Worm (Caenorhabditis elegans) whole organism, late embryonic: ENCODE results near the gene R12H7.4.

Experiments used
- C38D4.7 ChIP-seq: fragments of 200-800 bp; sonication (Bioruptor generic); optimal IDR thresholded peaks from 2 replicates; lab custom pipeline; 2018; ENCODE audit warnings: mild to moderate bottlenecking, missing genetic modification characterization, moderate library complexity, missing compliant biosample characterization
- F13H6.1 ChIP-seq: sonication (generic microtip); optimal IDR thresholded peaks from 2 replicates; lab custom pipeline; 2016; ENCODE audit warnings: missing genetic modification characterization, missing compliant biosample characterization
- ama-1 ChIP-seq: fragments of 150-350 bp; optimal IDR thresholded peaks from 2 replicates; lab custom pipeline; 2014
- ceh-18 ChIP-seq: sonication (generic microtip); optimal IDR thresholded peaks from 2 replicates; lab custom pipeline; 2016; ENCODE audit warnings: missing genetic modification characterization, missing compliant biosample characterization
- ceh-9 ChIP-seq: sonication (generic microtip); optimal IDR thresholded peaks from 2 replicates; lab custom pipeline; 2016; ENCODE audit warnings: mild to moderate bottlenecking, missing genetic modification characterization, inconsistent platforms, missing compliant biosample characterization
- dve-1 ChIP-seq: sonication (generic microtip); optimal IDR thresholded peaks from 2 replicates; lab custom pipeline; 2017; ENCODE audit warnings: antibody characterized with exemption, mild to moderate bottlenecking, missing genetic modification characterization, missing compliant biosample characterization
- elt-2 ChIP-seq: sonication (generic microtip); optimal IDR thresholded peaks from 2 replicates; lab custom pipeline; 2016; ENCODE audit warnings: missing genetic modification reagents, missing genetic modification characterization, missing compliant biosample characterization
- elt-4 ChIP-seq: sonication (generic microtip); optimal IDR thresholded peaks from 2 replicates; lab custom pipeline; 2016; ENCODE audit warnings: missing genetic modification characterization, missing compliant biosample characterization
- lin-11 ChIP-seq: fragments of 200-800 bp; sonication (Bioruptor generic); optimal IDR thresholded peaks from 2 replicates; lab custom pipeline; 2018; ENCODE audit warnings: mild to moderate bottlenecking, missing genetic modification characterization, missing compliant biosample characterization
- nhr-11 ChIP-seq: fragments of 150-350 bp; optimal IDR thresholded peaks from 2 replicates; lab custom pipeline; 2014; ENCODE audit warnings: missing biosample characterization, missing genetic modification characterization
- pqm-1 ChIP-seq: sonication (generic microtip); optimal IDR thresholded peaks from 2 replicates; lab custom pipeline; 2016; ENCODE audit warnings: missing genetic modification characterization, missing compliant biosample characterization

DNA sequence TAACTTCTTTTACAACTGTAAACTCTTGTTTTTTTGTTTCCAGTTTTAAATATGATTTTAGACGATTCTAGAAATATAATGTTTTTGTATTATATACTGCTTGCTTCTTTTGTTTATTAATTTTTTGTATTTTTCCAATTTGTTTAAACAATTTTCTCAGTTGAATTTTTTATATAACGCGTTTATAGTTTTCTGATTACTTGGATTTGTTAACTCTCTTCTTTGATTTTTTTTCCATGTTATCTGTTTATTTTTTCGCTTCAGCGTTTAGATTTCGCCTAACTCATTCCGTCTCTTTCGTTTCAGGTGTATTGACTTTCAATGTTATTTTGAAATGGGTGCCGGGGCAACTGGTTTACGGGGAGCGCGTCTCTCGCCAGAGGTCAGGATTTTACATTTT is 26.0 kb upstream of the R12H7.4 start, which contains the start of gene gpa-6:
- TF ChIP-seq C38D4.7 (GFP tag; lab: Kevin White, UChicago) (no peak), nhr-11 (tag; lab: Kevin White, UChicago) (no peak), ama-1 (lab: Kevin White, UChicago) (no peak), elt-2 (tag; lab: Kevin White, UChicago) (no peak), dve-1 (tag; lab: Kevin White, UChicago) (no peak), ceh-9 (no peak), lin-11 (tag; lab: Kevin White, UChicago) (no peak), pqm-1 (tag; lab: Kevin White, UChicago) (no peak), ceh-18 (tag; lab: Kevin White, UChicago) (no peak), F13H6.1 (tag; lab: Kevin White, UChicago) (no peak), elt-4 (no peak)
